Fruit fly (Drosophila melanogaster) whole organism, embryonic: ENCODE results near the gene CSN5.

ENCODE experiments used
- Ada2b ChIP-seq: fragments of 200-800 bp; sonication (Bioruptor generic); IDR thresholded peaks from 2 replicates; pipeline ENCODE4 v1.3.6; 2022; ENCODE audit warnings: missing biosample characterization, missing genetic modification characterization
- BtbVII ChIP-seq: fragments of 200-800 bp; sonication (Bioruptor generic); optimal IDR thresholded peaks from 3 replicates; lab custom pipeline; 2017; ENCODE audit warnings: missing biosample characterization, mild to moderate bottlenecking, missing genetic modification characterization
- C15 ChIP-seq: fragments of 200-800 bp; sonication (Bioruptor generic); IDR thresholded peaks from 3 replicates; pipeline ENCODE4 v1.3.6; 2022; ENCODE audit warnings: missing biosample characterization, missing genetic modification characterization
- CG10147 ChIP-seq: fragments of 200-800 bp; sonication (Bioruptor generic); optimal IDR thresholded peaks from 2 replicates; lab custom pipeline; 2019; ENCODE audit warnings: missing biosample characterization, mild to moderate bottlenecking, missing genetic modification characterization, moderate library complexity
- CG10462 ChIP-seq: fragments of 200-800 bp; sonication (Bioruptor generic); optimal IDR thresholded peaks from 2 replicates; lab custom pipeline; 2016; ENCODE audit warnings: missing biosample characterization, missing genetic modification characterization
- CG11085 ChIP-seq: fragments of 200-800 bp; sonication (Bioruptor generic); IDR thresholded peaks from 2 replicates; pipeline ENCODE4 v1.3.6; 2022; ENCODE audit warnings: missing biosample characterization, missing genetic modification characterization
- CG11504 ChIP-seq: fragments of 200-800 bp; sonication (Bioruptor generic); optimal IDR thresholded peaks from 3 replicates; lab custom pipeline; 2019; ENCODE audit warnings: missing biosample characterization, mild to moderate bottlenecking, missing genetic modification characterization, moderate library complexity
- CG11560 ChIP-seq: fragments of 200-800 bp; sonication (Bioruptor generic); IDR thresholded peaks from 3 replicates; pipeline ENCODE4 v1.3.6; 2022; ENCODE audit warnings: missing biosample characterization, missing genetic modification characterization
- CG12219 ChIP-seq: fragments of 200-800 bp; sonication (Bioruptor generic); optimal IDR thresholded peaks from 3 replicates; lab custom pipeline; 2018; ENCODE audit warnings: missing biosample characterization, mild to moderate bottlenecking, missing genetic modification characterization
- CG1233 ChIP-seq: fragments of 200-800 bp; sonication (Bioruptor generic); optimal IDR thresholded peaks from 4 replicates; lab custom pipeline; 2018; ENCODE audit warnings: missing biosample characterization, mild to moderate bottlenecking, missing genetic modification characterization
- CG13123 ChIP-seq: fragments of 200-800 bp; sonication (Bioruptor generic); optimal IDR thresholded peaks from 2 replicates; lab custom pipeline; 2016; ENCODE audit warnings: missing biosample characterization, missing genetic modification characterization
- CG13424 ChIP-seq: fragments of 200-800 bp; sonication (Bioruptor generic); optimal IDR thresholded peaks from 2 replicates; lab custom pipeline; 2019; ENCODE audit warnings: missing biosample characterization, mild to moderate bottlenecking, missing genetic modification characterization, moderate library complexity
- CG14667 ChIP-seq: fragments of 200-800 bp; sonication (Bioruptor generic); IDR thresholded peaks from 2 replicates; pipeline ENCODE4 v1.3.6; 2022; ENCODE audit warnings: missing biosample characterization, missing genetic modification characterization
- CG15073 ChIP-seq: fragments of 200-800 bp; sonication (Bioruptor generic); optimal IDR thresholded peaks from 2 replicates; lab custom pipeline; 2016; ENCODE audit warnings: missing biosample characterization, missing genetic modification characterization
- CG15601 ChIP-seq: fragments of 200-800 bp; sonication (Bioruptor generic); optimal IDR thresholded peaks from 3 replicates; lab custom pipeline; 2019; ENCODE audit warnings: missing biosample characterization, mild to moderate bottlenecking, missing genetic modification characterization, moderate library complexity
- CG15696 ChIP-seq: fragments of 200-800 bp; sonication (Bioruptor generic); optimal IDR thresholded peaks from 2 replicates; lab custom pipeline; 2019; ENCODE audit warnings: missing biosample characterization, mild to moderate bottlenecking, missing genetic modification characterization, moderate library complexity
- CG17829 ChIP-seq: fragments of 200-800 bp; optimal IDR thresholded peaks from 2 replicates; lab custom pipeline; 2019; ENCODE audit warnings: missing biosample characterization, mild to moderate bottlenecking, missing genetic modification characterization, moderate library complexity
- CG2678 ChIP-seq: fragments of 200-800 bp; sonication (Bioruptor generic); optimal IDR thresholded peaks from 3 replicates; lab custom pipeline; 2019; ENCODE audit warnings: missing biosample characterization, mild to moderate bottlenecking, missing genetic modification characterization, moderate library complexity
- CG34422 ChIP-seq: fragments of 200-800 bp; sonication (Bioruptor generic); IDR thresholded peaks from 3 replicates; pipeline ENCODE4 v1.3.6; 2022; ENCODE audit warnings: missing biosample characterization, missing genetic modification characterization
- CG4854 ChIP-seq: fragments of 200-800 bp; sonication (Bioruptor generic); optimal IDR thresholded peaks from 2 replicates; lab custom pipeline; 2016; ENCODE audit warnings: missing biosample characterization, missing genetic modification characterization, inconsistent platforms
- CG6175 ChIP-seq: fragments of 200-800 bp; sonication (Bioruptor generic); IDR thresholded peaks from 3 replicates; pipeline ENCODE4 v1.3.6; 2022; ENCODE audit warnings: missing biosample characterization, missing genetic modification characterization
- CG9817 ChIP-seq: fragments of 200-800 bp; sonication (Bioruptor generic); optimal IDR thresholded peaks from 2 replicates; lab custom pipeline; 2018; ENCODE audit warnings: missing biosample characterization, mild to moderate bottlenecking, missing genetic modification characterization, moderate library complexity
- Dref ChIP-seq: fragments of 200-800 bp; sonication (Bioruptor generic); IDR thresholded peaks from 2 replicates; pipeline ENCODE4 v1.3.6; 2022; ENCODE audit warnings: missing biosample characterization, missing genetic modification characterization
- HmgZ ChIP-seq: fragments of 200-800 bp; sonication (Bioruptor generic); optimal IDR thresholded peaks from 2 replicates; lab custom pipeline; 2018; ENCODE audit warnings: missing biosample characterization, mild to moderate bottlenecking, missing genetic modification characterization
- Lim3 ChIP-seq: fragments of 200-800 bp; sonication (Bioruptor generic); IDR thresholded peaks from 2 replicates; pipeline ENCODE4 v1.3.6; 2022; ENCODE audit warnings: missing biosample characterization, missing genetic modification characterization
- NK7.1 ChIP-seq: fragments of 200-800 bp; sonication (Bioruptor generic); optimal IDR thresholded peaks from 3 replicates; lab custom pipeline; 2016; ENCODE audit warnings: missing biosample characterization, missing genetic modification characterization
- Neu2 ChIP-seq: fragments of 200-800 bp; sonication (Bioruptor generic); optimal IDR thresholded peaks from 3 replicates; lab custom pipeline; 2016; ENCODE audit warnings: missing biosample characterization, missing genetic modification characterization, borderline replicate concordance
- NfI ChIP-seq: fragments of 200-800 bp; sonication (Bioruptor generic); optimal IDR thresholded peaks from 3 replicates; lab custom pipeline; 2018; ENCODE audit warnings: missing biosample characterization, mild to moderate bottlenecking, missing genetic modification characterization, moderate library complexity
- Oaz ChIP-seq: fragments of 200-800 bp; sonication (Bioruptor generic); IDR thresholded peaks from 2 replicates; pipeline ENCODE4 v1.3.6; 2022; ENCODE audit warnings: missing biosample characterization, missing genetic modification characterization
- Ssrp ChIP-seq: fragments of 200-800 bp; sonication (Bioruptor generic); optimal IDR thresholded peaks from 2 replicates; lab custom pipeline; 2018; ENCODE audit warnings: missing biosample characterization, mild to moderate bottlenecking, missing genetic modification characterization, moderate library complexity
- Stat92E ChIP-seq, 3 experiments: fragments of >200 bp in 2 of 3; fragments of 200-800 bp in 1 of 3; sonication (Bioruptor generic) in 1 of 3; optimal IDR thresholded peaks; 2 replicates each; lab custom pipeline; 2017 to 2019; ENCODE audit warnings: missing biosample characterization in 3 of 3, missing genetic modification characterization in 3 of 3, mild to moderate bottlenecking in 1 of 3, moderate library complexity in 1 of 3
- ab ChIP-seq: fragments of 200-800 bp; sonication (Bioruptor generic); optimal IDR thresholded peaks from 2 replicates; lab custom pipeline; 2016; ENCODE audit warnings: missing biosample characterization, missing genetic modification characterization
- ac ChIP-seq: fragments of 200-800 bp; sonication (Bioruptor generic); optimal IDR thresholded peaks from 3 replicates; lab custom pipeline; 2017; ENCODE audit warnings: missing biosample characterization, mild to moderate bottlenecking, missing genetic modification characterization
- ap ChIP-seq: fragments of 200-800 bp; sonication (Bioruptor generic); IDR thresholded peaks from 2 replicates; pipeline ENCODE4 v1.3.6; 2022; ENCODE audit warnings: missing biosample characterization, missing genetic modification characterization
- disco-r ChIP-seq: fragments of 200-800 bp; sonication (Bioruptor generic); optimal IDR thresholded peaks from 2 replicates; lab custom pipeline; 2016; ENCODE audit warnings: missing biosample characterization, missing genetic modification characterization
- ewg ChIP-seq: fragments of 200-800 bp; sonication (Bioruptor generic); optimal IDR thresholded peaks from 3 replicates; lab custom pipeline; 2017; ENCODE audit warnings: mild to moderate bottlenecking, missing biosample characterization, missing genetic modification reagents, missing genetic modification characterization
- gce ChIP-seq: fragments of 200-800 bp; sonication (Bioruptor generic); IDR thresholded peaks from 3 replicates; pipeline ENCODE4 v1.3.6; 2022; ENCODE audit warnings: missing biosample characterization, missing genetic modification characterization
- hth ChIP-seq: fragments of >200 bp; optimal IDR thresholded peaks from 2 replicates; lab custom pipeline; 2017; ENCODE audit warnings: inconsistent platforms
- jing ChIP-seq: fragments of 200-800 bp; sonication (Bioruptor generic); optimal IDR thresholded peaks from 2 replicates; lab custom pipeline; 2018; ENCODE audit warnings: missing biosample characterization, mild to moderate bottlenecking, missing genetic modification characterization
- lilli ChIP-seq: fragments of 200-800 bp; sonication (Bioruptor generic); optimal IDR thresholded peaks from 3 replicates; lab custom pipeline; 2016; ENCODE audit warnings: missing biosample characterization, missing genetic modification characterization
- luna ChIP-seq: fragments of 200-800 bp; sonication (Bioruptor generic); optimal IDR thresholded peaks from 2 replicates; lab custom pipeline; 2016; ENCODE audit warnings: missing biosample characterization, missing genetic modification characterization
- nmo ChIP-seq: fragments of 200-800 bp; sonication (Bioruptor generic); optimal IDR thresholded peaks from 2 replicates; lab custom pipeline; 2018; ENCODE audit warnings: missing biosample characterization, mild to moderate bottlenecking, missing genetic modification characterization, moderate library complexity
- org-1 ChIP-seq: fragments of 200-800 bp; sonication (Bioruptor generic); optimal IDR thresholded peaks from 2 replicates; lab custom pipeline; 2017; ENCODE audit warnings: missing biosample characterization, missing genetic modification characterization
- phol ChIP-seq: fragments of 200-800 bp; sonication (Bioruptor generic); optimal IDR thresholded peaks from 3 replicates; lab custom pipeline; 2018; ENCODE audit warnings: missing biosample characterization, mild to moderate bottlenecking, missing genetic modification characterization, moderate library complexity
- prd ChIP-seq, 3 experiments: fragments of >200 bp in 2 of 3; fragments of 200-800 bp in 1 of 3; sonication (Bioruptor generic) in 1 of 3; optimal IDR thresholded peaks in 2 of 3; IDR thresholded peaks in 1 of 3; 2 replicates in 2 of 3; 3 replicates in 1 of 3; pipeline versions ENCODE4 v1.3.6 to Lab custom; 2017 to 2022; ENCODE audit warnings: missing biosample characterization in 1 of 3, missing genetic modification characterization in 1 of 3
- shn ChIP-seq: fragments of 200-800 bp; sonication (Bioruptor generic); optimal IDR thresholded peaks from 3 replicates; lab custom pipeline; 2016; ENCODE audit warnings: missing biosample characterization, missing genetic modification characterization
- slbo ChIP-seq: fragments of 200-800 bp; sonication (Bioruptor generic); IDR thresholded peaks from 2 replicates; pipeline ENCODE4 v1.3.6; 2022; ENCODE audit warnings: missing biosample characterization, missing genetic modification characterization
- so ChIP-seq: fragments of 200-800 bp; sonication (Bioruptor generic); IDR thresholded peaks from 3 replicates; pipeline ENCODE4 v1.3.6; 2022; ENCODE audit warnings: missing biosample characterization, missing genetic modification characterization
- tin ChIP-seq: fragments of 200-800 bp; sonication (Bioruptor generic); optimal IDR thresholded peaks from 3 replicates; lab custom pipeline; 2016; ENCODE audit warnings: missing biosample characterization, missing genetic modification characterization
- tna ChIP-seq: fragments of 200-800 bp; sonication (Bioruptor generic); IDR thresholded peaks from 2 replicates; pipeline ENCODE4 v1.3.6; 2022; ENCODE audit warnings: missing biosample characterization, missing genetic modification characterization; ENCODE audit not compliant: partially characterized antibody
- zfh1 ChIP-seq: fragments of 200-800 bp; sonication (Bioruptor generic); IDR thresholded peaks from 3 replicates; pipeline ENCODE4 v1.3.6; 2022; ENCODE audit warnings: missing biosample characterization, missing genetic modification characterization

Gene CSN5

dm6 chr3R:16431707-16432106, 38.2 kb upstream of the CSN5 start (continued):
- TF ChIP-seq so (GFP tag; lab: Robert Waterston, UW) = no peak
- no peak for TF ChIP-seq CG11085 (GFP tag; lab: Robert Waterston, UW)
- no peak for TF ChIP-seq CG14667
- peak; percentile 11 for TF ChIP-seq ewg (GFP tag; lab: Kevin White, UChicago)
- TF ChIP-seq CG11504 (tag; lab: Kevin White, UChicago) = no peak
- no peak for TF ChIP-seq BtbVII (GFP tag; lab: Kevin White, UChicago)
- TF ChIP-seq CG12219 (GFP tag; lab: Kevin White, UChicago) = no peak
- peak; percentile 70 for TF ChIP-seq slbo (GFP tag; lab: Robert Waterston, UW)
- TF ChIP-seq Dref (GFP tag; lab: Robert Waterston, UW) = peak; percentile 12; the same call in 1 of the 2 replicates
- peak in 1 of 3 experiments; percentile 89 for TF ChIP-seq Stat92E (GFP tag; optimal IDR thresholded peaks at IDR 0.05; lab: Kevin White, UChicago)
- no peak for TF ChIP-seq Neu2
- TF ChIP-seq CG15601 = peak; percentile 31
- TF ChIP-seq gce (GFP tag; lab: Robert Waterston, UW) = peak; percentile 59; the same call in 1 of the 3 replicates
- TF ChIP-seq org-1 = no peak
- TF ChIP-seq shn = peak; percentile 4
- TF ChIP-seq ac (GFP tag; lab: Kevin White, UChicago) = no peak
- TF ChIP-seq CG13123 = no peak
- no peak for TF ChIP-seq jing
- TF ChIP-seq prd (optimal IDR thresholded peaks at IDR 0.05; lab: Kevin White, UChicago) = no peak
- peak; percentile 51 for TF ChIP-seq prd (GFP tag; IDR thresholded peaks at IDR 0.05; lab: Robert Waterston, UW)
- TF ChIP-seq CG9817 (tag; lab: Kevin White, UChicago) = peak; percentile 14
- TF ChIP-seq luna (GFP tag; lab: Kevin White, UChicago) = no peak
- TF ChIP-seq CG6175 (GFP tag; lab: Robert Waterston, UW) = no peak
- TF ChIP-seq CG15696 = peak; percentile 25
- peak; percentile 32; the same call in 1 of the 3 replicates for TF ChIP-seq CG34422 (GFP tag; lab: Robert Waterston, UW)
- no peak for TF ChIP-seq ap (GFP tag; lab: Robert Waterston, UW)
- TF ChIP-seq CG17829 (tag; lab: Kevin White, UChicago) = peak; percentile 72
- peak; percentile 63; the same call in 2 of the 3 replicates for TF ChIP-seq zfh1 (GFP tag; lab: Robert Waterston, UW)
- TF ChIP-seq CG4854 (GFP tag; lab: Kevin White, UChicago) = peak; percentile 20
- TF ChIP-seq lilli (GFP tag; lab: Kevin White, UChicago) = peak; percentile 44
- peak; percentile 33 for TF ChIP-seq tin (GFP tag; lab: Kevin White, UChicago)
- no peak for TF ChIP-seq disco-r
- no peak for TF ChIP-seq Oaz (GFP tag; lab: Robert Waterston, UW)
- TF ChIP-seq CG10462 (GFP tag; lab: Kevin White, UChicago) = no peak
- TF ChIP-seq CG2678 (tag; lab: Kevin White, UChicago) = no peak
- TF ChIP-seq Ada2b = no peak
- no peak for TF ChIP-seq C15 (GFP tag; lab: Robert Waterston, UW)
- TF ChIP-seq CG10147 (GFP tag; lab: Kevin White, UChicago) = no peak
- TF ChIP-seq NfI (GFP tag; lab: Kevin White, UChicago) = peak; percentile 50
- TF ChIP-seq phol (tag; lab: Kevin White, UChicago) = peak; percentile 41
- TF ChIP-seq ab (GFP tag; lab: Kevin White, UChicago) = no peak
- TF ChIP-seq CG11560 (tag; lab: Robert Waterston, UW) = no peak
- TF ChIP-seq Lim3 (GFP tag; lab: Robert Waterston, UW) = no peak
- TF ChIP-seq Ssrp (tag; lab: Kevin White, UChicago) = no peak
- TF ChIP-seq HmgZ (tag; lab: Kevin White, UChicago) = peak; percentile 84
- TF ChIP-seq CG13424 (tag; lab: Kevin White, UChicago) = peak; percentile 30
- peak; percentile 25 for TF ChIP-seq CG1233 (GFP tag; lab: Kevin White, UChicago)
- peak; percentile 40 for TF ChIP-seq nmo (GFP tag; lab: Kevin White, UChicago)
- TF ChIP-seq tna (GFP tag; lab: Robert Waterston, UW) = peak; percentile 85
- peak; percentile 31 for TF ChIP-seq NK7.1 (GFP tag; lab: Kevin White, UChicago)
- no peak for TF ChIP-seq hth (lab: Kevin White, UChicago)
- TF ChIP-seq CG15073 (GFP tag; lab: Kevin White, UChicago) = no peak
